Worm (Caenorhabditis elegans) whole organism, L3 larva: ENCODE data around the gene zhit-2.

ENCODE experiments used
- R02D3.7 ChIP-seq: fragments of 150-350 bp; optimal IDR thresholded peaks from 2 replicates; lab custom pipeline; 2014; ENCODE audit warnings: missing biosample characterization, missing genetic modification characterization
- ZK546.5 ChIP-seq: sonication (generic microtip); optimal IDR thresholded peaks from 2 replicates; lab custom pipeline; 2017; ENCODE audit warnings: missing biosample characterization, missing genetic modification characterization
- egl-27 ChIP-seq: sonication (generic microtip); optimal IDR thresholded peaks from 4 replicates; lab custom pipeline; 2017; ENCODE audit warnings: missing biosample characterization, missing genetic modification reagents, missing genetic modification characterization
- elt-1 ChIP-seq: fragments of 150-350 bp; optimal IDR thresholded peaks from 2 replicates; lab custom pipeline; 2014; ENCODE audit warnings: missing biosample characterization, missing genetic modification characterization
- elt-3 ChIP-seq, 3 experiments: fragments of 150-350 bp in 1 of 3; sonication (generic microtip) in 2 of 3; optimal IDR thresholded peaks; 2 replicates in 2 of 3; 4 replicates in 1 of 3; lab custom pipeline; 2014 to 2017; ENCODE audit warnings: missing biosample characterization in 3 of 3, missing genetic modification characterization in 3 of 3
- eor-1 ChIP-seq, 2 experiments: fragments of 150-350 bp; optimal IDR thresholded peaks; 2 replicates each; lab custom pipeline; 2014 to 2018; ENCODE audit warnings: missing biosample characterization in 2 of 2, missing genetic modification characterization in 2 of 2
- lin-15B ChIP-seq: fragments of 150-350 bp; optimal IDR thresholded peaks from 2 replicates; lab custom pipeline; 2014; ENCODE audit warnings: missing biosample characterization, missing genetic modification characterization
- mdl-1 ChIP-seq: fragments of 150-350 bp; optimal IDR thresholded peaks from 2 replicates; lab custom pipeline; 2014; ENCODE audit warnings: missing biosample characterization, missing genetic modification characterization
- nhr-28 ChIP-seq: fragments of 150-350 bp; optimal IDR thresholded peaks from 2 replicates; lab custom pipeline; 2014; ENCODE audit warnings: missing biosample characterization, missing genetic modification characterization
- nhr-67 ChIP-seq: fragments of 150-350 bp; optimal IDR thresholded peaks from 2 replicates; lab custom pipeline; 2014; ENCODE audit warnings: missing biosample characterization, missing genetic modification characterization
- snpc-4 ChIP-seq: fragments of 150-350 bp; optimal IDR thresholded peaks from 2 replicates; lab custom pipeline; 2014; ENCODE audit warnings: missing biosample characterization, missing genetic modification characterization
- unc-39 ChIP-seq: sonication (generic microtip); optimal IDR thresholded peaks from 4 replicates; lab custom pipeline; 2017; ENCODE audit warnings: missing biosample characterization, missing genetic modification characterization
- unc-62 ChIP-seq: fragments of 150-350 bp; sonication (generic microtip); optimal IDR thresholded peaks from 4 replicates; lab custom pipeline; 2014; ENCODE audit warnings: missing biosample characterization, missing genetic modification reagents, missing genetic modification characterization

DNA sequence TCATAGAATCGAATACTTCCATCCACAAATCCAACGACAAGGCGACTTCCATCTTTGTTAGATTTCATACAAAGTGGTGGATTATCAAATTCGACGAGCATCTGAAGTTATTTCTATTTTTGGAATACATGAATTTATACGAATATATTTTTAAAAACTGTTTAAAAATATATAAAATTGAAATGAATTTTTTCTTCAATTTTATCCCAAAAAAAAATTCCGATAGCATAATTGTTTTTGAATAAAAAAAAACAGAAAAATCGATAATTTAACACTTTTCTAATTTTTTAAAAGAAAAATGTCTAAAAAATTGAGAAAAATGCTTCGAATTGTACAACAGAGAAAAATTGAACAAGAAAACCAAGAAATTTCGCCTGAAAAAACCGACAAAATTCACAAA, 3.4 kb upstream of the zhit-2 start, which contains the start of gene Y44F5A.1:
- TF ChIP-seq mdl-1 (tag; lab: Kevin White, UChicago) = no peak
- TF ChIP-seq nhr-67 = no peak
- no peak for TF ChIP-seq unc-62 (GFP tag; lab: Kevin White, UChicago)
- TF ChIP-seq lin-15B (tag; lab: Kevin White, UChicago) = no peak
- TF ChIP-seq elt-1 = no peak
- TF ChIP-seq elt-3 (tag; optimal IDR thresholded peaks at IDR 0.05; lab: Kevin White, UChicago) = no peak
- TF ChIP-seq nhr-28 (tag; lab: Kevin White, UChicago) = no peak
- TF ChIP-seq unc-39 (tag; lab: Kevin White, UChicago) = no peak
- no peak for TF ChIP-seq ZK546.5
- TF ChIP-seq snpc-4 (tag; lab: Kevin White, UChicago) = no peak
- TF ChIP-seq egl-27 = no peak
- no peak for TF ChIP-seq eor-1 (tag; optimal IDR thresholded peaks at IDR 0.05; lab: Kevin White, UChicago)
- no peak for TF ChIP-seq R02D3.7
